Fruit fly (Drosophila melanogaster) whole organism, prepupa: ENCODE measurements around the gene CG43050.

Experiments
- CG10669 ChIP-seq: fragments of 200-800 bp; sonication (Bioruptor generic); optimal IDR thresholded peaks from 3 replicates; lab custom pipeline; 2018; ENCODE audit warnings: missing biosample characterization, mild to moderate bottlenecking, missing genetic modification characterization, moderate library complexity
- CG1621 ChIP-seq: fragments of 200-800 bp; sonication (Bioruptor generic); optimal IDR thresholded peaks from 3 replicates; lab custom pipeline; 2018; ENCODE audit warnings: missing biosample characterization, mild to moderate bottlenecking, missing genetic modification characterization
- CG9139 ChIP-seq: fragments of 200-800 bp; sonication (Bioruptor generic); optimal IDR thresholded peaks from 3 replicates; lab custom pipeline; 2017; ENCODE audit warnings: missing biosample characterization, mild to moderate bottlenecking, missing genetic modification characterization
- Hr39 ChIP-seq: fragments of 200-800 bp; sonication (Bioruptor generic); optimal IDR thresholded peaks from 2 replicates; lab custom pipeline; 2016; ENCODE audit warnings: missing biosample characterization, missing genetic modification characterization
- Sox102F ChIP-seq: fragments of 200-800 bp; sonication (Bioruptor generic); optimal IDR thresholded peaks from 2 replicates; lab custom pipeline; 2016; ENCODE audit warnings: missing biosample characterization, mild to moderate bottlenecking, missing genetic modification characterization
- lz ChIP-seq: fragments of 200-800 bp; sonication (Bioruptor generic); optimal IDR thresholded peaks from 3 replicates; lab custom pipeline; 2016; ENCODE audit warnings: missing biosample characterization, missing genetic modification characterization
- spab ChIP-seq: fragments of 200-800 bp; sonication (Bioruptor generic); optimal IDR thresholded peaks from 2 replicates; lab custom pipeline; 2017; ENCODE audit warnings: missing biosample characterization, mild to moderate bottlenecking, missing genetic modification characterization, missing genetic modification reagents
- vri ChIP-seq: fragments of 200-800 bp; sonication (Bioruptor generic); optimal IDR thresholded peaks from 3 replicates; lab custom pipeline; 2016; ENCODE audit warnings: missing biosample characterization, mild to moderate bottlenecking, missing genetic modification characterization

DNA sequence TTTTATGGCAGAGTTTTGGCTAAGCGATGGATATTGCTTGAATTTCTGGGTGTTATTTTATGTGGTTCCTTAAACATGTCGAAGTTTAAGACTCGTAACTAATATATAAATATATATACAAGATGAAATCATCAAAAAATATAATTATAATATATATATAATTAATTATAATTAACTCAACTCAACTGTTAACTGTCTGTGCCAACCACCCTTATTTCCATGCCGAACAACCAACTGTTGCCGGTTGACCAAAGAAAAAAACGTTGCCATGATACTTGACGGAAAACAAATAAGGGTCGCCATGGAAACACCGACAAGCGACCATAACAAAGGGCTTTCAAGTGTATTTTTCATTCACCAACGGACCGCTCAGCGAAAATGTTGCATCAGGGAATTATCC, 12.6 kb upstream of the CG43050 start, which contains the start of gene Ttc30:
- TF ChIP-seq CG1621 (no peak), lz (GFP tag; lab: Kevin White, UChicago) (no peak), spab (GFP tag; lab: Kevin White, UChicago) (no peak), Hr39 (no peak), vri (GFP tag; lab: Kevin White, UChicago) (no peak), Sox102F (GFP tag; lab: Kevin White, UChicago) (no peak), CG9139 (GFP tag; lab: Kevin White, UChicago) (no peak), CG10669 (GFP tag; lab: Kevin White, UChicago) (no peak)
